Worm (Caenorhabditis elegans) whole organism, L1 larva: Measurements from ENCODE around the gene gst-9.

Source experiments
- ets-5 ChIP-seq: fragments of 200-800 bp; sonication (Bioruptor generic); IDR thresholded peaks from 2 replicates; pipeline ENCODE4 v1.3.6; 2022; ENCODE audit warnings: missing genetic modification characterization, missing compliant biosample characterization
- fos-1 ChIP-seq: fragments of 150-350 bp; optimal IDR thresholded peaks from 2 replicates; lab custom pipeline; 2014; ENCODE audit warnings: missing biosample characterization, missing genetic modification characterization
- nhr-77 ChIP-seq: fragments of 150-350 bp; optimal IDR thresholded peaks from 2 replicates; lab custom pipeline; 2014; ENCODE audit warnings: missing biosample characterization, missing genetic modification characterization
- zag-1 ChIP-seq: fragments of 150-350 bp; optimal IDR thresholded peaks from 2 replicates; lab custom pipeline; 2014; ENCODE audit warnings: missing biosample characterization, missing genetic modification characterization
- ztf-11 ChIP-seq, 2 experiments: sonication (generic microtip); optimal IDR thresholded peaks; 2 replicates each; lab custom pipeline; 2016 to 2017; ENCODE audit warnings: missing genetic modification characterization in 2 of 2, missing biosample characterization in 1 of 2, missing compliant biosample characterization in 1 of 2

- no peak for TF ChIP-seq ets-5
- TF ChIP-seq nhr-77 (tag; lab: Kevin White, UChicago), result no peak
- no peak for TF ChIP-seq ztf-11 (tag; optimal IDR thresholded peaks at IDR 0.05; lab: Kevin White, UChicago)
- no peak for TF ChIP-seq zag-1
- TF ChIP-seq fos-1 (tag; lab: Kevin White, UChicago), result no peak
Measured at ce11 chrII:4857873-4858364, 33.5 kb upstream of the gst-9 start, which contains the start of gene F11G11.5.
